Worm (Caenorhabditis elegans): ENCODE results near the gene abts-4.

The abts-4 gene

ce11 chrX:6742891-6743290, 18.6 kb downstream of the abts-4 start (continued):
- no peak for TF ChIP-seq ceh-32 (tag; optimal IDR thresholded peaks at IDR 0.05; ENCODE audit: poor library complexity)
- no peak for TF ChIP-seq F49E8.2 (tag; optimal IDR thresholded peaks at IDR 0.05; ENCODE audit: borderline replicate concordance)
- TF ChIP-seq nhr-77 (tag; optimal IDR thresholded peaks at IDR 0.05): peak; percentile 39
- TF ChIP-seq D1046.2 (GFP tag; IDR thresholded peaks at IDR 0.05): no peak
- TF ChIP-seq F44E2.7 (GFP tag; IDR thresholded peaks at IDR 0.05): no peak
- peak; percentile 89 for TF ChIP-seq nhr-10 (tag; optimal IDR thresholded peaks at IDR 0.05)
- TF ChIP-seq lsy-2 (tag; optimal IDR thresholded peaks at IDR 0.05): peak; percentile 43 to 67
- no peak for TF ChIP-seq nhr-41 (GFP tag; IDR thresholded peaks at IDR 0.05)
- no peak for TF ChIP-seq lir-3 (tag; optimal IDR thresholded peaks at IDR 0.05)
- no peak for TF ChIP-seq ceh-28 (tag; optimal IDR thresholded peaks at IDR 0.05)
- TF ChIP-seq dpl-1 (GFP tag; optimal IDR thresholded peaks at IDR 0.05): peak; percentile 23
- TF ChIP-seq F10B5.3 (tag; optimal IDR thresholded peaks at IDR 0.05): no peak
- no peak for TF ChIP-seq snpc-1.2 (GFP tag; IDR thresholded peaks at IDR 0.05)
- no peak for TF ChIP-seq skn-1 (tag; optimal IDR thresholded peaks at IDR 0.05)
- TF ChIP-seq dmd-8 (GFP tag; IDR thresholded peaks at IDR 0.05): no peak
- TF ChIP-seq aha-1 (tag): peak; percentile 17
- no peak for TF ChIP-seq unc-130 (GFP tag; optimal IDR thresholded peaks at IDR 0.05)
- no peak for TF ChIP-seq ces-1 (GFP tag; optimal IDR thresholded peaks at IDR 0.05)
- no peak for TF ChIP-seq ctbp-1 (GFP tag; IDR thresholded peaks at IDR 0.05)
- no peak for TF ChIP-seq daf-16 (GFP tag; optimal IDR thresholded peaks at IDR 0.05)
- peak; percentile 69 for TF ChIP-seq daf-16 (tag; optimal IDR thresholded peaks at IDR 0.05)
- no peak for TF ChIP-seq nhr-42 (GFP tag; IDR thresholded peaks at IDR 0.05)
- TF ChIP-seq egl-27 (tag; optimal IDR thresholded peaks at IDR 0.05): no peak
- TF ChIP-seq nhr-237 (tag; optimal IDR thresholded peaks at IDR 0.05): no peak
- TF ChIP-seq cey-2 (tag; optimal IDR thresholded peaks at IDR 0.05; ENCODE audit: borderline replicate concordance, insufficient read depth): no peak
- TF ChIP-seq ceh-62 (tag; optimal IDR thresholded peaks at IDR 0.05): no peak
- TF ChIP-seq F37D6.2 (tag; optimal IDR thresholded peaks at IDR 0.05): no peak
- TF ChIP-seq gei-8 (GFP tag; optimal IDR thresholded peaks at IDR 0.05): no peak
- TF ChIP-seq lin-39 (tag; optimal IDR thresholded peaks at IDR 0.05): no peak
- no peak for TF ChIP-seq lin-15B (tag; optimal IDR thresholded peaks at IDR 0.05)
- TF ChIP-seq mep-1 (tag; optimal IDR thresholded peaks at IDR 0.05): peak; percentile 65
- TF ChIP-seq zag-1 (tag; optimal IDR thresholded peaks at IDR 0.05): no peak
- TF ChIP-seq nhr-48 (tag; optimal IDR thresholded peaks at IDR 0.05): peak; percentile 31
- no peak for TF ChIP-seq unc-39 (tag; optimal IDR thresholded peaks at IDR 0.05)
- no peak for TF ChIP-seq nhr-102 (tag; optimal IDR thresholded peaks at IDR 0.05)
- no peak for TF ChIP-seq nhr-111 (GFP tag; optimal IDR thresholded peaks at IDR 0.05)
- no peak for TF ChIP-seq lin-38 (GFP tag; IDR thresholded peaks at IDR 0.05)
- TF ChIP-seq hlh-11 (tag; optimal IDR thresholded peaks at IDR 0.05): peak; percentile 82

- peak; percentile 23 for TF ChIP-seq ztf-7 (tag; optimal IDR thresholded peaks at IDR 0.05)
- no peak for TF ChIP-seq vab-7 (GFP tag; IDR thresholded peaks at IDR 0.05)
- TF ChIP-seq F44E2.7 (GFP tag; IDR thresholded peaks at IDR 0.05): no peak
- TF ChIP-seq ceh-62 (tag; optimal IDR thresholded peaks at IDR 0.05): no peak
- peak; percentile 98 for TF ChIP-seq set-16 (GFP tag; IDR thresholded peaks at IDR 0.05)
- no peak for TF ChIP-seq F10B5.3 (tag; optimal IDR thresholded peaks at IDR 0.05)
- no peak for TF ChIP-seq nhr-41 (GFP tag; IDR thresholded peaks at IDR 0.05)
- TF ChIP-seq T26A8.4 (GFP tag; IDR thresholded peaks at IDR 0.05): peak; percentile 87
- TF ChIP-seq fkh-10 (GFP tag; optimal IDR thresholded peaks at IDR 0.05): peak; percentile 42
- TF ChIP-seq lir-3 (tag; optimal IDR thresholded peaks at IDR 0.05): no peak
- no peak for TF ChIP-seq ceh-28 (tag; optimal IDR thresholded peaks at IDR 0.05)
- peak; percentile 15 to 68 for TF ChIP-seq daf-16 (GFP tag; optimal IDR thresholded peaks at IDR 0.05)
- peak; percentile 86 for TF ChIP-seq daf-16 (tag; optimal IDR thresholded peaks at IDR 0.05)
- peak in 1 of 2 experiments; percentile 100 for TF ChIP-seq unc-62 (GFP tag; optimal IDR thresholded peaks at IDR 0.05 in 1 of 2)
- no peak for TF ChIP-seq unc-62 (tag; optimal IDR thresholded peaks at IDR 0.05)
- no peak for TF ChIP-seq lin-15B (tag; optimal IDR thresholded peaks at IDR 0.05)
- TF ChIP-seq cey-2 (tag; optimal IDR thresholded peaks at IDR 0.05; ENCODE audit: borderline replicate concordance, insufficient read depth): no peak
- TF ChIP-seq lin-1 (GFP tag; IDR thresholded peaks at IDR 0.05): peak; percentile 73
- peak; percentile 37 for TF ChIP-seq pqm-1 (tag; optimal IDR thresholded peaks at IDR 0.05)
- TF ChIP-seq F26F4.8 (GFP tag; conservative IDR thresholded peaks at IDR 0.05): no peak
- peak; percentile 98 for TF ChIP-seq mxl-3 (GFP tag; optimal IDR thresholded peaks at IDR 0.05)
- no peak for TF ChIP-seq zip-2 (tag; optimal IDR thresholded peaks at IDR 0.05)
- no peak for TF ChIP-seq Y75B8A.6 (GFP tag; IDR thresholded peaks at IDR 0.05)
- peak; percentile 90 for TF ChIP-seq mdt-29 (GFP tag; IDR thresholded peaks at IDR 0.05)
Measured at ce11 chrX:6742011-6742683, 19.4 kb downstream of the abts-4 start, which contains the start of gene mdl-1. TSS of gene mdl-1 (plus strand) at chrX:6742351.
